Fruit fly (Drosophila melanogaster) whole organism, embryonic: ENCODE data around the gene CG14515.

Experiments used
- Blimp-1 ChIP-seq: fragments of 200-800 bp; sonication (Bioruptor generic); optimal IDR thresholded peaks from 3 replicates; lab custom pipeline; 2018; ENCODE audit warnings: missing biosample characterization, missing genetic modification characterization, mild to moderate bottlenecking, moderate library complexity, missing genetic modification reagents
- Bteb2 ChIP-seq: fragments of 200-800 bp; sonication (Bioruptor generic); optimal IDR thresholded peaks from 2 replicates; lab custom pipeline; 2016; ENCODE audit warnings: missing biosample characterization, missing genetic modification characterization
- CG12659 ChIP-seq: fragments of 200-800 bp; sonication (Bioruptor generic); optimal IDR thresholded peaks from 3 replicates; lab custom pipeline; 2017; ENCODE audit warnings: mild to moderate bottlenecking, missing biosample characterization, missing genetic modification reagents, missing genetic modification characterization
- CG14860 ChIP-seq: fragments of 200-800 bp; sonication (Bioruptor generic); IDR thresholded peaks from 3 replicates; pipeline ENCODE4 v1.3.6; 2022; ENCODE audit warnings: missing biosample characterization, missing genetic modification characterization; ENCODE audit not compliant: partially characterized antibody
- CG17186 ChIP-seq: fragments of 200-800 bp; sonication (Bioruptor generic); optimal IDR thresholded peaks from 3 replicates; lab custom pipeline; 2017; ENCODE audit warnings: missing biosample characterization, missing genetic modification reagents, missing genetic modification characterization
- CG18011 ChIP-seq: fragments of 200-800 bp; sonication (Bioruptor generic); optimal IDR thresholded peaks from 2 replicates; lab custom pipeline; 2017; ENCODE audit warnings: missing biosample characterization, missing genetic modification characterization, mild to moderate bottlenecking, moderate library complexity, missing genotype
- CG18262 ChIP-seq: fragments of 200-800 bp; optimal IDR thresholded peaks from 3 replicates; lab custom pipeline; 2019; ENCODE audit warnings: missing biosample characterization, mild to moderate bottlenecking, missing genetic modification characterization, moderate library complexity
- CG2129 ChIP-seq: fragments of 200-800 bp; sonication (Bioruptor generic); IDR thresholded peaks from 2 replicates; pipeline ENCODE4 v1.3.6; 2022; ENCODE audit warnings: missing biosample characterization, missing genetic modification characterization; ENCODE audit not compliant: partially characterized antibody
- CG3163 ChIP-seq: fragments of 200-800 bp; sonication (Bioruptor generic); optimal IDR thresholded peaks from 3 replicates; lab custom pipeline; 2016; ENCODE audit warnings: missing biosample characterization, missing genetic modification characterization
- CG32532 ChIP-seq: fragments of 200-800 bp; sonication (Bioruptor generic); IDR thresholded peaks from 2 replicates; pipeline ENCODE4 v1.3.6; 2022; ENCODE audit warnings: missing biosample characterization, missing genetic modification characterization
- CG4360 ChIP-seq: fragments of 200-800 bp; sonication (Bioruptor generic); IDR thresholded peaks from 2 replicates; pipeline ENCODE4 v1.3.6; 2022; ENCODE audit warnings: missing biosample characterization, missing genetic modification characterization
- CG4404 ChIP-seq: fragments of 200-800 bp; sonication (Bioruptor generic); IDR thresholded peaks from 2 replicates; pipeline ENCODE4 v1.3.6; 2022; ENCODE audit warnings: missing biosample characterization, missing genetic modification characterization
- CG4424 ChIP-seq: fragments of 200-800 bp; sonication (Bioruptor generic); optimal IDR thresholded peaks from 3 replicates; lab custom pipeline; 2016; ENCODE audit warnings: missing biosample characterization, missing genetic modification characterization
- CG4730 ChIP-seq: fragments of 200-800 bp; sonication (Bioruptor generic); IDR thresholded peaks from 2 replicates; pipeline ENCODE4 v1.3.6; 2022; ENCODE audit warnings: missing biosample characterization, missing genetic modification characterization
- CG4820 ChIP-seq: fragments of 200-800 bp; sonication (Bioruptor generic); optimal IDR thresholded peaks from 3 replicates; lab custom pipeline; 2016; ENCODE audit warnings: missing biosample characterization, missing genetic modification characterization
- CG5180 ChIP-seq: fragments of 200-800 bp; sonication (Bioruptor generic); optimal IDR thresholded peaks from 3 replicates; lab custom pipeline; 2017; ENCODE audit warnings: missing biosample characterization, missing genetic modification characterization, mild to moderate bottlenecking, moderate library complexity, missing genetic modification reagents
- CG5953 ChIP-seq: fragments of 200-800 bp; sonication (Bioruptor generic); IDR thresholded peaks from 2 replicates; pipeline ENCODE4 v1.3.6; 2022; ENCODE audit warnings: missing biosample characterization, missing genetic modification characterization
- CG7556 ChIP-seq: fragments of 200-800 bp; sonication (Bioruptor generic); optimal IDR thresholded peaks from 2 replicates; lab custom pipeline; 2017; ENCODE audit warnings: missing biosample characterization, mild to moderate bottlenecking, missing genetic modification characterization
- CG7987 ChIP-seq: fragments of 200-800 bp; sonication (Bioruptor generic); optimal IDR thresholded peaks from 2 replicates; lab custom pipeline; 2018; ENCODE audit warnings: missing biosample characterization, mild to moderate bottlenecking, missing genetic modification characterization, moderate library complexity
- CG8359 ChIP-seq: fragments of 200-800 bp; sonication (Bioruptor generic); optimal IDR thresholded peaks from 2 replicates; lab custom pipeline; 2017; ENCODE audit warnings: missing biosample characterization, mild to moderate bottlenecking, missing genetic modification characterization, borderline replicate concordance
- CG9797 ChIP-seq: fragments of 200-800 bp; sonication (Bioruptor generic); optimal IDR thresholded peaks from 3 replicates; lab custom pipeline; 2018; ENCODE audit warnings: missing biosample characterization, mild to moderate bottlenecking, missing genetic modification characterization
- CG9932 ChIP-seq: fragments of 200-800 bp; sonication (Bioruptor generic); IDR thresholded peaks from 2 replicates; pipeline ENCODE4 v1.3.6; 2022; ENCODE audit warnings: missing biosample characterization, missing genetic modification characterization
- D ChIP-seq, 2 experiments: fragments of 200-800 bp in 1 of 2; fragments of >200 bp in 1 of 2; sonication (Bioruptor generic) in 1 of 2; optimal IDR thresholded peaks; 2 replicates in 1 of 2; 3 replicates in 1 of 2; lab custom pipeline; 2017; ENCODE audit warnings: mild to moderate bottlenecking in 1 of 2, missing biosample characterization in 1 of 2, missing genetic modification characterization in 1 of 2, missing genetic modification reagents in 1 of 2
- Dfd ChIP-seq, 2 experiments: fragments of >200 bp; optimal IDR thresholded peaks; 2 replicates each; lab custom pipeline; 2017; ENCODE audit warnings: missing biosample characterization in 2 of 2, missing genetic modification characterization in 2 of 2
- GATAe ChIP-seq: fragments of 200-800 bp; sonication (Bioruptor generic); conservative IDR thresholded peaks from 2 replicates; pipeline ENCODE4 v1.3.6; 2022; ENCODE audit warnings: missing biosample characterization, missing genetic modification characterization
- Gug ChIP-seq: fragments of 200-800 bp; sonication (Bioruptor generic); IDR thresholded peaks from 4 replicates; pipeline ENCODE4 v1.3.6; 2022; ENCODE audit warnings: missing biosample characterization, missing genetic modification characterization
- HLH4C ChIP-seq: fragments of 200-800 bp; sonication (Bioruptor generic); IDR thresholded peaks from 3 replicates; pipeline ENCODE4 v1.3.6; 2022; ENCODE audit warnings: missing biosample characterization, missing genetic modification characterization; ENCODE audit not compliant: partially characterized antibody
- Hmr ChIP-seq: fragments of 200-800 bp; sonication (Bioruptor generic); optimal IDR thresholded peaks from 3 replicates; lab custom pipeline; 2017; ENCODE audit warnings: mild to moderate bottlenecking, missing biosample characterization, missing genetic modification reagents, missing genetic modification characterization
- Hr3 ChIP-seq: fragments of 200-800 bp; sonication (Bioruptor generic); optimal IDR thresholded peaks from 3 replicates; lab custom pipeline; 2016; ENCODE audit warnings: missing biosample characterization, missing genetic modification characterization
- Med ChIP-seq: fragments of 200-800 bp; sonication (Bioruptor generic); peaks from one replicate; lab custom pipeline; 2016; ENCODE audit warnings: missing biosample characterization, missing genetic modification characterization, mild to moderate bottlenecking, inconsistent platforms, moderate library complexity
- Six4 ChIP-seq: fragments of 200-800 bp; sonication (Bioruptor generic); optimal IDR thresholded peaks from 2 replicates; lab custom pipeline; 2016; ENCODE audit warnings: missing biosample characterization, missing genetic modification characterization
- bcd ChIP-seq: fragments of 200-800 bp; sonication (Bioruptor generic); optimal IDR thresholded peaks from 2 replicates; lab custom pipeline; 2017; ENCODE audit warnings: missing biosample characterization, mild to moderate bottlenecking, missing genetic modification characterization
- crp ChIP-seq, 2 experiments: fragments of 200-800 bp; sonication (Bioruptor generic); optimal IDR thresholded peaks; 2 replicates in 1 of 2; 3 replicates in 1 of 2; lab custom pipeline; 2017; ENCODE audit warnings: missing biosample characterization in 2 of 2, missing genetic modification characterization in 2 of 2, mild to moderate bottlenecking in 1 of 2, moderate library complexity in 1 of 2
- dan ChIP-seq: fragments of 200-800 bp; sonication (Bioruptor generic); IDR thresholded peaks from 2 replicates; pipeline ENCODE4 v1.3.6; 2022; ENCODE audit warnings: missing biosample characterization, missing genetic modification characterization
- dati ChIP-seq: fragments of 200-800 bp; sonication (Bioruptor generic); IDR thresholded peaks from 2 replicates; pipeline ENCODE4 v1.3.6; 2022; ENCODE audit warnings: missing biosample characterization, missing genetic modification characterization
- ftz-f1 ChIP-seq: fragments of 200-800 bp; sonication (Bioruptor generic); optimal IDR thresholded peaks from 2 replicates; lab custom pipeline; 2016; ENCODE audit warnings: missing biosample characterization, missing genetic modification characterization
- gfzf ChIP-seq: fragments of 200-800 bp; sonication (Bioruptor generic); optimal IDR thresholded peaks from 2 replicates; lab custom pipeline; 2016; ENCODE audit warnings: missing biosample characterization, mild to moderate bottlenecking, missing genetic modification characterization, moderate library complexity
- grau ChIP-seq: fragments of 200-800 bp; optimal IDR thresholded peaks from 3 replicates; lab custom pipeline; 2019; ENCODE audit warnings: missing biosample characterization, mild to moderate bottlenecking, missing genetic modification characterization, moderate library complexity
- gro ChIP-seq: fragments of 200-800 bp; sonication (Bioruptor generic); optimal IDR thresholded peaks from 2 replicates; lab custom pipeline; 2016; ENCODE audit warnings: missing biosample characterization, missing genetic modification characterization
- gsb ChIP-seq: fragments of 200-800 bp; sonication (Bioruptor generic); IDR thresholded peaks from 2 replicates; pipeline ENCODE4 v1.3.6; 2022; ENCODE audit warnings: missing biosample characterization, missing genetic modification characterization
- ham ChIP-seq: fragments of 200-800 bp; sonication (Bioruptor generic); IDR thresholded peaks from 2 replicates; pipeline ENCODE4 v1.3.6; 2022; ENCODE audit warnings: missing biosample characterization, missing genetic modification characterization
- insv ChIP-seq, 2 experiments: fragments of 200-800 bp; sonication (Bioruptor generic); optimal IDR thresholded peaks; 3 replicates each; lab custom pipeline; 2016 to 2018; ENCODE audit warnings: missing biosample characterization in 2 of 2, missing genetic modification characterization in 2 of 2
- lmd ChIP-seq: fragments of 200-800 bp; sonication (Bioruptor generic); IDR thresholded peaks from 2 replicates; pipeline ENCODE4 v1.3.6; 2022; ENCODE audit warnings: missing biosample characterization, missing genetic modification characterization
- mam ChIP-seq: fragments of 200-800 bp; sonication (Bioruptor generic); optimal IDR thresholded peaks from 3 replicates; lab custom pipeline; 2016; ENCODE audit warnings: missing biosample characterization, missing genetic modification characterization
- nerfin-2 ChIP-seq: fragments of 200-800 bp; sonication (Bioruptor generic); IDR thresholded peaks from 2 replicates; pipeline ENCODE4 v1.3.6; 2022; ENCODE audit warnings: missing biosample characterization, missing genetic modification characterization; ENCODE audit not compliant: partially characterized antibody
- sug ChIP-seq: fragments of 200-800 bp; optimal IDR thresholded peaks from 2 replicates; lab custom pipeline; 2019; ENCODE audit warnings: missing biosample characterization, mild to moderate bottlenecking, missing genetic modification characterization, moderate library complexity
- tin ChIP-seq: fragments of 200-800 bp; sonication (Bioruptor generic); optimal IDR thresholded peaks from 3 replicates; lab custom pipeline; 2016; ENCODE audit warnings: missing biosample characterization, missing genetic modification characterization
- twi ChIP-seq: fragments of 200-800 bp; optimal IDR thresholded peaks from 2 replicates; lab custom pipeline; 2019; ENCODE audit warnings: missing biosample characterization, mild to moderate bottlenecking, missing genetic modification characterization, moderate library complexity

CG14515 gene

dm6 chr3R:29199807-29200693, 2.7 kb downstream of the CG14515 start, which contains the start of gene CG11899 (continued):
- TF ChIP-seq twi (no peak), sug (tag; lab: Kevin White, UChicago) (peak; percentile 46), CG9932 (GFP tag; lab: Robert Waterston, UW) (0 out of 2 replicates have a peak, but pooled peaks have one; percentile 32), CG7987 (GFP tag; lab: Kevin White, UChicago) (no peak), gfzf (GFP tag; lab: Kevin White, UChicago) (no peak), CG5953 (GFP tag; lab: Robert Waterston, UW) (no peak), CG4360 (GFP tag; lab: Robert Waterston, UW) (0 out of 2 replicates have a peak, but pooled peaks have one; percentile 34), ftz-f1 (GFP tag; lab: Kevin White, UChicago) (no peak), CG14860 (GFP tag; lab: Robert Waterston, UW) (no peak), CG4820 (no peak), nerfin-2 (GFP tag; lab: Robert Waterston, UW) (no peak), Blimp-1 (GFP tag; lab: Kevin White, UChicago) (no peak), CG18011 (GFP tag; lab: Kevin White, UChicago) (no peak), Med (GFP tag; lab: Kevin White, UChicago) (peak; percentile 79), HLH4C (GFP tag; lab: Robert Waterston, UW) (no peak), GATAe (GFP tag; lab: Robert Waterston, UW) (no peak), bcd (no peak), CG8359 (GFP tag; lab: Kevin White, UChicago) (no peak), CG12659 (GFP tag; lab: Kevin White, UChicago) (no peak), Hr3 (GFP tag; lab: Kevin White, UChicago) (no peak), ham (GFP tag; lab: Robert Waterston, UW) (no peak), CG4404 (GFP tag; lab: Robert Waterston, UW) (peak; percentile 21; the same call in 1 of the 2 replicates), CG9797 (GFP tag; lab: Kevin White, UChicago) (no peak), Six4 (GFP tag; lab: Kevin White, UChicago) (no peak), grau (tag; lab: Kevin White, UChicago) (no peak), CG3163 (GFP tag; lab: Kevin White, UChicago) (no peak), Dfd (GFP tag; optimal IDR thresholded peaks at IDR 0.05; lab: Kevin White, UChicago) (no peak), CG32532 (GFP tag; lab: Robert Waterston, UW) (peak; percentile 60), Bteb2 (GFP tag; lab: Kevin White, UChicago) (no peak), lmd (GFP tag; lab: Robert Waterston, UW) (peak; percentile 23; the same call in 1 of the 2 replicates), Hmr (GFP tag; lab: Kevin White, UChicago) (no peak), CG2129 (no peak), gsb (GFP tag; lab: Robert Waterston, UW) (no peak), CG18262 (tag; lab: Kevin White, UChicago) (no peak), CG5180 (no peak), CG4730 (GFP tag; lab: Robert Waterston, UW) (no peak), D (optimal IDR thresholded peaks at IDR 0.05; lab: Kevin White, UChicago) (no peak), D (GFP tag; optimal IDR thresholded peaks at IDR 0.05; lab: Kevin White, UChicago) (no peak), CG7556 (GFP tag; lab: Kevin White, UChicago) (no peak), CG4424 (GFP tag; lab: Kevin White, UChicago) (no peak), tin (peak; percentile 9), crp (GFP tag; optimal IDR thresholded peaks at IDR 0.05; lab: Kevin White, UChicago) (no peak), dan (GFP tag; lab: Robert Waterston, UW) (no peak), mam (GFP tag; lab: Kevin White, UChicago) (peak; percentile 7), insv (GFP tag; optimal IDR thresholded peaks at IDR 0.05; lab: Kevin White, UChicago) (no peak), Gug (peak; percentile 75; the same call in 3 of the 4 replicates), CG17186 (no peak), dati (GFP tag; lab: Robert Waterston, UW) (no peak), gro (GFP tag; lab: Kevin White, UChicago) (no peak)
